Fruit fly (Drosophila melanogaster) S2 (cell line): ENCODE data around the gene Osi19.

Source experiments
- CG8478 ChIP-seq: fragments of >200 bp; optimal IDR thresholded peaks from 2 replicates; lab custom pipeline; 2018
- CTCF ChIP-seq, 2 experiments: fragments of >200 bp; optimal IDR thresholded peaks; 2 replicates each; lab custom pipeline; 2018

DNA sequence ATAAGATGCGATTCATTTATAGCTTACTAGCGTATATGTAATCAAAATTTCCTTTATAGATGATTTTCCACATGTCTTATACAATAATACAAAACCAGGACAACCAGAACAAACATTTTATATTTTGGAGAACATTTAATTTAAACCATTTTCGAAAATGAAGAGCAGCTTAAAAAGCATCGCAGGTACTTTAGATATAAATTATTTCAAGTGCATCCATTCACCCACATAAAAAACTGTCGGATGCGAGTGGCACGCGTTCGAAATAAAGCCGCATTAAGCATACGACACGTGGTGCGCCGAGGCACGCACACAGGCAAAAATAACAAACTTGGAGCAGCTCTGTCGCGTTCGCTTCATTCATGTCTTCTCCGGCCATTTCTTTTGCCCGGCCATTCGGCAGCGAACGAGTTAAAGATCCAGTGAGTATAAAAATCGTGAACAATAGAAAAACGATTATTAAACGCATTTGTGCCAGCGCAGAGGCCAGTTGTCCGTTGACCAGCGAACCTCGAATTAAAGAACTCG lies at the start of gene Osi19:
- TF ChIP-seq CG8478 (no peak), CTCF (optimal IDR thresholded peaks at IDR 0.05; lab: Kevin White, UChicago) (no peak)
